Worm (Caenorhabditis elegans) whole organism, L2 larva: ENCODE data around the gene Y73B6A.1.
A peak's percentile ranks its signal among the peaks of the same experiment; 100 is the strongest.

Experiments
- C34F6.9 ChIP-seq: fragments of 150-350 bp; optimal IDR thresholded peaks from 2 replicates; lab custom pipeline; 2014; ENCODE audit warnings: missing biosample characterization, missing genetic modification characterization
- F13H6.1 ChIP-seq: sonication (generic microtip); optimal IDR thresholded peaks from 2 replicates; lab custom pipeline; 2016; ENCODE audit warnings: missing genetic modification characterization, missing compliant biosample characterization
- R02D3.7 ChIP-seq: fragments of 150-350 bp; optimal IDR thresholded peaks from 2 replicates; lab custom pipeline; 2014; ENCODE audit warnings: missing biosample characterization, missing genetic modification characterization
- Y55F3AM.14 ChIP-seq: fragments of 200-800 bp; sonication (Bioruptor generic); optimal IDR thresholded peaks from 2 replicates; lab custom pipeline; 2018; ENCODE audit warnings: mild to moderate bottlenecking, missing genetic modification characterization, missing compliant biosample characterization
- ZK546.5 ChIP-seq: sonication (generic microtip); optimal IDR thresholded peaks from 2 replicates; lab custom pipeline; 2017; ENCODE audit warnings: missing biosample characterization, missing genetic modification characterization
- alr-1 ChIP-seq: fragments of 150-350 bp; optimal IDR thresholded peaks from 2 replicates; lab custom pipeline; 2014; ENCODE audit warnings: missing biosample characterization, missing genetic modification characterization
- aly-2 ChIP-seq: fragments of 150-350 bp; optimal IDR thresholded peaks from 2 replicates; lab custom pipeline; 2014; ENCODE audit warnings: missing biosample characterization, missing genetic modification characterization
- blmp-1 ChIP-seq: sonication (generic microtip); optimal IDR thresholded peaks from 2 replicates; lab custom pipeline; 2017; ENCODE audit warnings: missing genetic modification characterization, mild to moderate bottlenecking, missing compliant biosample characterization, antibody characterized with exemption, moderate library complexity; ENCODE audit not compliant: insufficient read depth
- ceh-16 ChIP-seq: fragments of 150-350 bp; optimal IDR thresholded peaks from 2 replicates; lab custom pipeline; 2014; ENCODE audit warnings: missing biosample characterization, missing genetic modification characterization
- ceh-82 ChIP-seq: fragments of 150-350 bp; optimal IDR thresholded peaks from 2 replicates; lab custom pipeline; 2014; ENCODE audit warnings: missing biosample characterization, missing genetic modification characterization
- dmd-4 ChIP-seq: sonication (generic microtip); optimal IDR thresholded peaks from 2 replicates; lab custom pipeline; 2017; ENCODE audit warnings: missing biosample characterization, missing genetic modification characterization
- elt-1 ChIP-seq: fragments of 150-350 bp; optimal IDR thresholded peaks from 2 replicates; lab custom pipeline; 2014; ENCODE audit warnings: missing biosample characterization, missing genetic modification characterization
- elt-3 ChIP-seq: sonication (generic microtip); optimal IDR thresholded peaks from 2 replicates; lab custom pipeline; 2017; ENCODE audit warnings: missing biosample characterization, missing genetic modification characterization
- fos-1 ChIP-seq: fragments of 150-350 bp; optimal IDR thresholded peaks from 2 replicates; lab custom pipeline; 2014; ENCODE audit warnings: missing biosample characterization, missing genetic modification characterization
- gmeb-1 ChIP-seq: fragments of 150-350 bp; optimal IDR thresholded peaks from 2 replicates; lab custom pipeline; 2014; ENCODE audit warnings: missing biosample characterization, missing genetic modification characterization
- lin-39 ChIP-seq: fragments of 150-350 bp; optimal IDR thresholded peaks from 2 replicates; lab custom pipeline; 2014; ENCODE audit warnings: missing biosample characterization, missing genetic modification reagents, missing genetic modification characterization
- lsy-2 ChIP-seq, 2 experiments: fragments of 150-350 bp in 1 of 2; sonication (generic microtip) in 1 of 2; optimal IDR thresholded peaks; 2 replicates each; lab custom pipeline; 2014 to 2017; ENCODE audit warnings: missing biosample characterization in 2 of 2, missing genetic modification characterization in 2 of 2
- mab-5 ChIP-seq: fragments of 150-350 bp; optimal IDR thresholded peaks from 2 replicates; lab custom pipeline; 2014; ENCODE audit warnings: missing biosample characterization, missing genetic modification characterization
- nhr-10 ChIP-seq: sonication (generic microtip); optimal IDR thresholded peaks from 2 replicates; lab custom pipeline; 2017; ENCODE audit warnings: missing biosample characterization, missing genetic modification characterization
- nhr-11 ChIP-seq: fragments of 150-350 bp; optimal IDR thresholded peaks from 2 replicates; lab custom pipeline; 2014; ENCODE audit warnings: missing biosample characterization, missing genetic modification characterization
- nhr-12 ChIP-seq: fragments of 150-350 bp; optimal IDR thresholded peaks from 2 replicates; lab custom pipeline; 2014; ENCODE audit warnings: missing biosample characterization, missing genetic modification characterization
- nhr-129 ChIP-seq: fragments of 150-350 bp; optimal IDR thresholded peaks from 2 replicates; lab custom pipeline; 2014; ENCODE audit warnings: missing biosample characterization, missing genetic modification characterization
- nhr-21 ChIP-seq: fragments of 150-350 bp; optimal IDR thresholded peaks from 2 replicates; lab custom pipeline; 2014; ENCODE audit warnings: missing biosample characterization, missing genetic modification characterization
- nhr-23 ChIP-seq: fragments of 150-350 bp; optimal IDR thresholded peaks from 2 replicates; lab custom pipeline; 2014; ENCODE audit warnings: missing biosample characterization, missing genetic modification reagents, missing genetic modification characterization
- nhr-237 ChIP-seq: fragments of 150-350 bp; optimal IDR thresholded peaks from 2 replicates; lab custom pipeline; 2014; ENCODE audit warnings: missing biosample characterization, missing genetic modification characterization
- nhr-25 ChIP-seq: fragments of 150-350 bp; sonication (generic microtip); optimal IDR thresholded peaks from 3 replicates; lab custom pipeline; 2014; ENCODE audit warnings: missing biosample characterization, missing genetic modification characterization
- nhr-77 ChIP-seq: fragments of 150-350 bp; optimal IDR thresholded peaks from 2 replicates; lab custom pipeline; 2014; ENCODE audit warnings: missing biosample characterization, missing genetic modification characterization
- peb-1 ChIP-seq: fragments of 150-350 bp; optimal IDR thresholded peaks from 2 replicates; lab custom pipeline; 2014; ENCODE audit warnings: missing biosample characterization, missing genetic modification characterization
- skn-1 ChIP-seq: sonication (generic microtip); optimal IDR thresholded peaks from 2 replicates; lab custom pipeline; 2017; ENCODE audit warnings: missing biosample characterization, missing genetic modification characterization
- sma-3 ChIP-seq: sonication (generic microtip); optimal IDR thresholded peaks from 2 replicates; lab custom pipeline; 2016; ENCODE audit warnings: missing genetic modification reagents, missing genetic modification characterization, missing compliant biosample characterization
- sma-9 ChIP-seq, 2 experiments: fragments of 150-350 bp in 1 of 2; sonication (generic microtip) in 1 of 2; optimal IDR thresholded peaks; 2 replicates each; lab custom pipeline; 2014 to 2016; ENCODE audit warnings: missing genetic modification characterization in 2 of 2, mild to moderate bottlenecking in 1 of 2, missing biosample characterization in 1 of 2, missing compliant biosample characterization in 1 of 2, missing genetic modification reagents in 1 of 2, moderate library complexity in 1 of 2
- snpc-4 ChIP-seq: fragments of 150-350 bp; optimal IDR thresholded peaks from 2 replicates; lab custom pipeline; 2014; ENCODE audit warnings: missing biosample characterization, missing genetic modification characterization
- unc-39 ChIP-seq: fragments of 150-350 bp; optimal IDR thresholded peaks from 2 replicates; lab custom pipeline; 2014; ENCODE audit warnings: missing biosample characterization, missing genetic modification characterization
- unc-55 ChIP-seq: fragments of 150-350 bp; sonication (generic microtip); optimal IDR thresholded peaks from 3 replicates; lab custom pipeline; 2014; ENCODE audit warnings: missing biosample characterization, missing genetic modification reagents, missing genetic modification characterization
- unc-62 ChIP-seq: fragments of 150-350 bp; optimal IDR thresholded peaks from 2 replicates; lab custom pipeline; 2014; ENCODE audit warnings: missing biosample characterization, missing genetic modification reagents, missing genetic modification characterization
- zag-1 ChIP-seq: fragments of 150-350 bp; optimal IDR thresholded peaks from 2 replicates; lab custom pipeline; 2014; ENCODE audit warnings: missing biosample characterization, missing genetic modification characterization
- ztf-11 ChIP-seq: sonication (generic microtip); optimal IDR thresholded peaks from 2 replicates; lab custom pipeline; 2017; ENCODE audit warnings: missing biosample characterization, missing genetic modification characterization
- ztf-4 ChIP-seq: fragments of 150-350 bp; optimal IDR thresholded peaks from 2 replicates; lab custom pipeline; 2014; ENCODE audit warnings: missing biosample characterization, missing genetic modification characterization

The Y73B6A.1 gene

ce11 chrIV:6631704-6632272 lies 36.0 kb downstream of the Y73B6A.1 start, which contains the start of the genes cest-5.1 and C01B10.9 (continued):
- no peak for TF ChIP-seq unc-62 (GFP tag; lab: Kevin White, UChicago)
- TF ChIP-seq lin-39 (tag; lab: Kevin White, UChicago): no peak

- no peak for TF ChIP-seq F13H6.1 (tag; lab: Kevin White, UChicago)
- peak; percentile 25 for TF ChIP-seq fos-1 (tag; lab: Kevin White, UChicago)
These were observed 40.0 kb downstream of the Y73B6A.1 start, which contains the start of gene cest-5.2 for ce11 chrIV:6627798-6628197. TSS of gene cest-5.2 (minus strand) at chrIV:6627925.

ce11 chrIV:6623390-6623789 lies 44.4 kb downstream of the Y73B6A.1 start, which contains the start of gene C01B10.44:
TSS of gene C01B10.44 (plus strand) at chrIV:6623690.
- no peak for TF ChIP-seq zag-1 (tag; lab: Kevin White, UChicago)
- TF ChIP-seq unc-39 (tag; lab: Kevin White, UChicago): no peak
- TF ChIP-seq nhr-77 (tag; lab: Kevin White, UChicago): no peak
- TF ChIP-seq nhr-11 (tag; lab: Kevin White, UChicago): no peak
- no peak for TF ChIP-seq nhr-129 (tag; lab: Kevin White, UChicago)
- no peak for TF ChIP-seq fos-1 (tag; lab: Kevin White, UChicago)
- no peak for TF ChIP-seq R02D3.7 (tag; lab: Kevin White, UChicago)
- no peak for TF ChIP-seq nhr-23 (tag; lab: Kevin White, UChicago)

ce11 chrIV:6622142-6622541 lies 45.7 kb downstream of the Y73B6A.1 start:
- TF ChIP-seq C34F6.9 (tag; lab: Kevin White, UChicago): no peak
- no peak for TF ChIP-seq peb-1 (tag; lab: Kevin White, UChicago)
- TF ChIP-seq elt-3 (tag; lab: Kevin White, UChicago): no peak
- no peak for TF ChIP-seq snpc-4
- no peak for TF ChIP-seq alr-1
- no peak for TF ChIP-seq mab-5 (tag; lab: Kevin White, UChicago)
- no peak for TF ChIP-seq zag-1 (tag; lab: Kevin White, UChicago)
- TF ChIP-seq aly-2 (tag; lab: Kevin White, UChicago): no peak
- TF ChIP-seq blmp-1: peak; percentile 11
- TF ChIP-seq lin-39 (tag; lab: Kevin White, UChicago): no peak
- TF ChIP-seq dmd-4 (tag; lab: Kevin White, UChicago): no peak
- TF ChIP-seq Y55F3AM.14: no peak
- no peak for TF ChIP-seq lsy-2 (tag; optimal IDR thresholded peaks at IDR 0.05; lab: Kevin White, UChicago)
- TF ChIP-seq nhr-11 (tag; lab: Kevin White, UChicago): no peak
- TF ChIP-seq nhr-10: no peak
- no peak for TF ChIP-seq nhr-77 (tag; lab: Kevin White, UChicago)
- TF ChIP-seq unc-55 (GFP tag; lab: Kevin White, UChicago): no peak
- TF ChIP-seq elt-1 (tag; lab: Kevin White, UChicago): no peak
- no peak for TF ChIP-seq ztf-11
- no peak for TF ChIP-seq nhr-12 (tag; lab: Kevin White, UChicago)
- TF ChIP-seq ztf-4: no peak
- no peak for TF ChIP-seq sma-9 (GFP tag; optimal IDR thresholded peaks at IDR 0.05; lab: Kevin White, UChicago)
- no peak for TF ChIP-seq sma-9 (tag; optimal IDR thresholded peaks at IDR 0.05; lab: Kevin White, UChicago)
- no peak for TF ChIP-seq ceh-82 (tag; lab: Kevin White, UChicago)
- no peak for TF ChIP-seq ceh-16 (tag; lab: Kevin White, UChicago)
- peak; percentile 35 for TF ChIP-seq nhr-25 (tag; lab: Kevin White, UChicago)
- TF ChIP-seq fos-1 (tag; lab: Kevin White, UChicago): peak; percentile 66
- peak; percentile 22 for TF ChIP-seq nhr-21
- TF ChIP-seq F13H6.1 (tag; lab: Kevin White, UChicago): no peak
- no peak for TF ChIP-seq skn-1 (tag; lab: Kevin White, UChicago)
- no peak for TF ChIP-seq nhr-237 (tag; lab: Kevin White, UChicago)
- TF ChIP-seq ZK546.5 (tag; lab: Kevin White, UChicago): no peak
- peak; percentile 41 for TF ChIP-seq gmeb-1 (tag; lab: Kevin White, UChicago)
- peak; percentile 52 for TF ChIP-seq sma-3 (GFP tag; lab: Kevin White, UChicago)
